Fruit fly (Drosophila melanogaster) whole organism, prepupa: ENCODE results near the gene CG15142.

ENCODE experiments used
- CG10669 ChIP-seq: fragments of 200-800 bp; sonication (Bioruptor generic); optimal IDR thresholded peaks from 3 replicates; lab custom pipeline; 2018; ENCODE audit warnings: missing biosample characterization, mild to moderate bottlenecking, missing genetic modification characterization, moderate library complexity
- CG11294 ChIP-seq: fragments of 200-800 bp; sonication (Bioruptor generic); IDR thresholded peaks from 2 replicates; pipeline ENCODE4 v1.3.6; 2022; ENCODE audit warnings: missing biosample characterization, missing genetic modification characterization
- CG11762 ChIP-seq: fragments of 200-800 bp; sonication (Bioruptor generic); optimal IDR thresholded peaks from 3 replicates; lab custom pipeline; 2016; ENCODE audit warnings: missing biosample characterization, missing genetic modification characterization; ENCODE audit not compliant: insufficient read depth
- CG11902 ChIP-seq: fragments of 200-800 bp; sonication (Bioruptor generic); optimal IDR thresholded peaks from 3 replicates; lab custom pipeline; 2016; ENCODE audit warnings: missing biosample characterization, missing genetic modification characterization
- CG15336 ChIP-seq: fragments of 200-800 bp; sonication (Bioruptor generic); IDR thresholded peaks from 2 replicates; pipeline ENCODE4 v1.3.6; 2022; ENCODE audit warnings: missing biosample characterization, missing genetic modification characterization
- CG1621 ChIP-seq: fragments of 200-800 bp; sonication (Bioruptor generic); optimal IDR thresholded peaks from 3 replicates; lab custom pipeline; 2018; ENCODE audit warnings: missing biosample characterization, mild to moderate bottlenecking, missing genetic modification characterization
- CG31627 ChIP-seq: fragments of 200-800 bp; sonication (Bioruptor generic); optimal IDR thresholded peaks from 3 replicates; lab custom pipeline; 2016; ENCODE audit warnings: missing biosample characterization, missing genetic modification characterization
- CG32006 ChIP-seq: fragments of 200-800 bp; sonication (Bioruptor generic); optimal IDR thresholded peaks from 3 replicates; lab custom pipeline; 2017; ENCODE audit warnings: missing biosample characterization, mild to moderate bottlenecking, missing genetic modification characterization
- CG34406 ChIP-seq: fragments of 200-800 bp; sonication (Bioruptor generic); optimal IDR thresholded peaks from 3 replicates; lab custom pipeline; 2016; ENCODE audit warnings: missing biosample characterization, missing genetic modification characterization
- CG3919 ChIP-seq: fragments of 200-800 bp; sonication (Bioruptor generic); optimal IDR thresholded peaks from 3 replicates; lab custom pipeline; 2016; ENCODE audit warnings: missing biosample characterization, missing genetic modification characterization
- CG6276 ChIP-seq: fragments of 200-800 bp; sonication (Bioruptor generic); optimal IDR thresholded peaks from 2 replicates; lab custom pipeline; 2017; ENCODE audit warnings: missing biosample characterization, mild to moderate bottlenecking, missing genetic modification characterization
- CG6792 ChIP-seq: fragments of 200-800 bp; sonication (Bioruptor generic); optimal IDR thresholded peaks from 3 replicates; lab custom pipeline; 2016; ENCODE audit warnings: missing biosample characterization, missing genetic modification characterization
- CG6808 ChIP-seq: fragments of 200-800 bp; sonication (Bioruptor generic); optimal IDR thresholded peaks from 3 replicates; lab custom pipeline; 2017; ENCODE audit warnings: missing biosample characterization, missing genetic modification characterization, mild to moderate bottlenecking, moderate library complexity, missing genetic modification reagents
- CG7368 ChIP-seq: fragments of 200-800 bp; sonication (Bioruptor generic); optimal IDR thresholded peaks from 3 replicates; lab custom pipeline; 2016; ENCODE audit warnings: missing biosample characterization, missing genetic modification characterization
- CG8119 ChIP-seq: fragments of 200-800 bp; sonication (Bioruptor generic); IDR thresholded peaks from 3 replicates; pipeline ENCODE4 v1.3.6; 2022; ENCODE audit warnings: missing biosample characterization, missing genetic modification characterization
- CG8319 ChIP-seq: fragments of 200-800 bp; sonication (Bioruptor generic); optimal IDR thresholded peaks from 3 replicates; lab custom pipeline; 2016; ENCODE audit warnings: missing biosample characterization, missing genetic modification characterization
- CG8632 ChIP-seq: fragments of 200-800 bp; sonication (Bioruptor generic); optimal IDR thresholded peaks from 3 replicates; lab custom pipeline; 2016; ENCODE audit warnings: missing biosample characterization, missing genetic modification characterization
- CG9139 ChIP-seq: fragments of 200-800 bp; sonication (Bioruptor generic); optimal IDR thresholded peaks from 3 replicates; lab custom pipeline; 2017; ENCODE audit warnings: missing biosample characterization, mild to moderate bottlenecking, missing genetic modification characterization
- Eip75B ChIP-seq: fragments of 200-800 bp; sonication (Bioruptor generic); optimal IDR thresholded peaks from 3 replicates; lab custom pipeline; 2016; ENCODE audit warnings: missing biosample characterization, missing genetic modification characterization
- Eip78C ChIP-seq: fragments of 200-800 bp; sonication (Bioruptor generic); peaks from one replicate; lab custom pipeline; 2016; ENCODE audit warnings: missing biosample characterization, missing genetic modification characterization
- Eip93F ChIP-seq: fragments of 200-800 bp; sonication (Bioruptor generic); optimal IDR thresholded peaks from 2 replicates; lab custom pipeline; 2016; ENCODE audit warnings: missing biosample characterization, mild to moderate bottlenecking, missing genetic modification characterization
- Ets21C ChIP-seq: fragments of 200-800 bp; sonication (Bioruptor generic); optimal IDR thresholded peaks from 3 replicates; lab custom pipeline; 2016; ENCODE audit warnings: missing biosample characterization, missing genetic modification characterization
- Ets96B ChIP-seq: fragments of 200-800 bp; optimal IDR thresholded peaks from 2 replicates; lab custom pipeline; 2019; ENCODE audit warnings: missing biosample characterization, mild to moderate bottlenecking, missing genetic modification characterization, moderate library complexity
- Gug ChIP-seq: fragments of 200-800 bp; sonication (Bioruptor generic); IDR thresholded peaks from 2 replicates; pipeline ENCODE4 v1.3.6; 2022; ENCODE audit warnings: missing biosample characterization, missing genetic modification characterization
- Hr38 ChIP-seq: sonication (Bioruptor generic); optimal IDR thresholded peaks from 2 replicates; lab custom pipeline; 2016; ENCODE audit warnings: missing biosample characterization, missing genetic modification characterization
- Hr39 ChIP-seq: fragments of 200-800 bp; sonication (Bioruptor generic); optimal IDR thresholded peaks from 2 replicates; lab custom pipeline; 2016; ENCODE audit warnings: missing biosample characterization, missing genetic modification characterization
- Hr4 ChIP-seq: fragments of 200-800 bp; sonication (Bioruptor generic); optimal IDR thresholded peaks from 3 replicates; lab custom pipeline; 2016; ENCODE audit warnings: missing biosample characterization, missing genetic modification characterization
- Met ChIP-seq: fragments of 200-800 bp; sonication (Bioruptor generic); optimal IDR thresholded peaks from 3 replicates; lab custom pipeline; 2016; ENCODE audit warnings: missing biosample characterization, missing genetic modification characterization
- OdsH ChIP-seq: fragments of 200-800 bp; sonication (Bioruptor generic); optimal IDR thresholded peaks from 3 replicates; lab custom pipeline; 2016; ENCODE audit warnings: missing biosample characterization, missing genetic modification characterization
- Smox ChIP-seq: fragments of 200-800 bp; sonication (Bioruptor generic); optimal IDR thresholded peaks from 3 replicates; lab custom pipeline; 2016; ENCODE audit warnings: missing biosample characterization, missing genetic modification characterization
- Sox102F ChIP-seq: fragments of 200-800 bp; sonication (Bioruptor generic); optimal IDR thresholded peaks from 2 replicates; lab custom pipeline; 2016; ENCODE audit warnings: missing biosample characterization, mild to moderate bottlenecking, missing genetic modification characterization
- Sox14 ChIP-seq: fragments of 200-800 bp; sonication (Bioruptor generic); optimal IDR thresholded peaks from 3 replicates; lab custom pipeline; 2016; ENCODE audit warnings: missing biosample characterization, missing genetic modification characterization
- acj6 ChIP-seq: fragments of 200-800 bp; sonication (Bioruptor generic); optimal IDR thresholded peaks from 3 replicates; lab custom pipeline; 2016; ENCODE audit warnings: missing biosample characterization, missing genetic modification characterization
- cyc ChIP-seq: fragments of 200-800 bp; sonication (Bioruptor generic); optimal IDR thresholded peaks from 3 replicates; lab custom pipeline; 2016; ENCODE audit warnings: missing biosample characterization, missing genetic modification characterization
- dsx ChIP-seq: fragments of 200-800 bp; optimal IDR thresholded peaks from 3 replicates; lab custom pipeline; 2019; ENCODE audit warnings: missing biosample characterization, mild to moderate bottlenecking, missing genetic modification characterization, moderate library complexity; ENCODE audit not compliant: poor library complexity, severe bottlenecking
- eg ChIP-seq: fragments of 200-800 bp; sonication (Bioruptor generic); IDR thresholded peaks from 3 replicates; pipeline ENCODE4 v1.3.6; 2022; ENCODE audit warnings: missing biosample characterization, missing genetic modification characterization
- esn ChIP-seq: fragments of 200-800 bp; sonication (Bioruptor generic); optimal IDR thresholded peaks from 2 replicates; lab custom pipeline; 2016; ENCODE audit warnings: missing biosample characterization, mild to moderate bottlenecking, missing genetic modification characterization, moderate library complexity
- fd59A ChIP-seq: fragments of 200-800 bp; sonication (Bioruptor generic); optimal IDR thresholded peaks from 2 replicates; lab custom pipeline; 2017; ENCODE audit warnings: missing biosample characterization, mild to moderate bottlenecking, missing genetic modification characterization, missing genetic modification reagents
- fd85E ChIP-seq: fragments of 200-800 bp; sonication (Bioruptor generic); optimal IDR thresholded peaks from 3 replicates; lab custom pipeline; 2016; ENCODE audit warnings: missing biosample characterization, missing genetic modification characterization
- lz ChIP-seq: fragments of 200-800 bp; sonication (Bioruptor generic); optimal IDR thresholded peaks from 3 replicates; lab custom pipeline; 2016; ENCODE audit warnings: missing biosample characterization, missing genetic modification characterization
- net ChIP-seq: fragments of 200-800 bp; sonication (Bioruptor generic); optimal IDR thresholded peaks from 3 replicates; lab custom pipeline; 2016; ENCODE audit warnings: missing biosample characterization, missing genetic modification characterization
- pdm3 ChIP-seq: fragments of 200-800 bp; sonication (Bioruptor generic); optimal IDR thresholded peaks from 3 replicates; lab custom pipeline; 2016; ENCODE audit warnings: missing biosample characterization, missing genetic modification characterization
- salr ChIP-seq, 2 experiments: fragments of 200-800 bp; sonication (Bioruptor generic); optimal IDR thresholded peaks; 3 replicates each; lab custom pipeline; 2016 to 2018; ENCODE audit warnings: missing biosample characterization in 2 of 2, missing genetic modification characterization in 2 of 2, mild to moderate bottlenecking in 1 of 2
- spab ChIP-seq: fragments of 200-800 bp; sonication (Bioruptor generic); optimal IDR thresholded peaks from 2 replicates; lab custom pipeline; 2017; ENCODE audit warnings: missing biosample characterization, mild to moderate bottlenecking, missing genetic modification characterization, missing genetic modification reagents
- ss ChIP-seq, 2 experiments: fragments of 200-800 bp; sonication (Bioruptor generic); optimal IDR thresholded peaks; 2 replicates in 1 of 2; 3 replicates in 1 of 2; lab custom pipeline; 2017 to 2018; ENCODE audit warnings: mild to moderate bottlenecking in 2 of 2, missing biosample characterization in 2 of 2, missing genetic modification characterization in 2 of 2, moderate library complexity in 1 of 2
- svp ChIP-seq: fragments of 200-800 bp; sonication (Bioruptor generic); peaks from one replicate; lab custom pipeline; 2016; ENCODE audit warnings: missing biosample characterization, missing genetic modification characterization
- topi ChIP-seq: fragments of 200-800 bp; sonication (Bioruptor generic); optimal IDR thresholded peaks from 3 replicates; lab custom pipeline; 2016; ENCODE audit warnings: missing biosample characterization, missing genetic modification characterization
- vri ChIP-seq: fragments of 200-800 bp; sonication (Bioruptor generic); optimal IDR thresholded peaks from 3 replicates; lab custom pipeline; 2016; ENCODE audit warnings: missing biosample characterization, mild to moderate bottlenecking, missing genetic modification characterization

CG15142 gene

DNA sequence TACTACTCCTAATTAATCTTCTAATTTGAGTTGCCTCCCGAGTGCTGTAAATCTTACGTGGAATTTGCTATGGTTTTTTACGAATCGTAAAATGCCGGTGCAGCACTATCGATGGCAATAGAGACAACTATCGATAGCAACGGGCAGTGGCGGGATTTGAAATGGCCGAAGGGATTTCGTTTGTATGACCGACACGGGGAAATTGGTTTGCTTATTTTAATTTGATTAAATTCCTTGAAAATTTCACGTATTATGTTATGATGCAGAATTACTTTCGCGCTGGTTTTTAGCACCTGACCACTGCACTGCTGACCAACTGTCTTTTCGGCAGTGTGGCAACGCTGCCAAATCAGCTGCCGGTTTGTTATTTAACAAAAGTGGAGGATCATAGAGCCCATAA, 14.4 kb downstream of the CG15142 start, which contains the start of the genes GCS2beta and CG5131 (continued):
- TF ChIP-seq CG7368 (GFP tag; lab: Kevin White, UChicago) (peak; percentile 92), CG9139 (GFP tag; lab: Kevin White, UChicago) (no peak), Hr4 (GFP tag; lab: Kevin White, UChicago) (peak; percentile 96), spab (GFP tag; lab: Kevin White, UChicago) (peak; percentile 61), Eip93F (GFP tag; lab: Kevin White, UChicago) (no peak), CG15336 (GFP tag; lab: Robert Waterston, UW) (peak; percentile 85), lz (GFP tag; lab: Kevin White, UChicago) (peak; percentile 93), acj6 (GFP tag; lab: Kevin White, UChicago) (peak; percentile 93), pdm3 (GFP tag; lab: Kevin White, UChicago) (peak; percentile 96), Gug (peak; percentile 91), Sox102F (GFP tag; lab: Kevin White, UChicago) (peak; percentile 88)

dm6 chr2L:17480943-17481580, 17.6 kb downstream of the CG15142 start, which contains the start of the genes fws and Lamtor3:
Gene fws (minus strand): TSS chr2L:17481029.
Gene Lamtor3 (plus strand): TSS chr2L:17481231.
- TF ChIP-seq CG11762 (GFP tag; lab: Kevin White, UChicago) (peak; percentile 98), ss (GFP tag; optimal IDR thresholded peaks at IDR 0.05; lab: Kevin White, UChicago) (peak; percentile 87 to 93), fd59A (peak; percentile 96), CG7368 (GFP tag; lab: Kevin White, UChicago) (peak; percentile 98), Smox (GFP tag; lab: Kevin White, UChicago) (peak; percentile 96), CG8319 (GFP tag; lab: Kevin White, UChicago) (peak; percentile 98), Sox102F (GFP tag; lab: Kevin White, UChicago) (peak; percentile 98), vri (GFP tag; lab: Kevin White, UChicago) (peak; percentile 95), Met (GFP tag; lab: Kevin White, UChicago) (peak; percentile 98), Ets21C (peak; percentile 92), Sox14 (peak; percentile 98), Eip93F (GFP tag; lab: Kevin White, UChicago) (peak; percentile 89), Ets96B (tag; lab: Kevin White, UChicago) (peak; percentile 99), svp (GFP tag; lab: Kevin White, UChicago) (peak; percentile 97), CG10669 (peak; percentile 99), eg (peak; percentile 100), CG31627 (GFP tag; lab: Kevin White, UChicago) (peak; percentile 97), CG11902 (GFP tag; lab: Kevin White, UChicago) (peak; percentile 98), CG6808 (GFP tag; lab: Kevin White, UChicago) (peak; percentile 92), Hr38 (GFP tag; lab: Kevin White, UChicago) (peak; percentile 37), CG1621 (tag; lab: Kevin White, UChicago) (peak; percentile 97), lz (GFP tag; lab: Kevin White, UChicago) (peak; percentile 98), CG15336 (GFP tag; lab: Robert Waterston, UW) (peak; percentile 99), OdsH (GFP tag; lab: Kevin White, UChicago) (peak; percentile 99), net (peak; percentile 98), CG6792 (peak; percentile 98), Eip78C (GFP tag; lab: Kevin White, UChicago) (peak; percentile 99), cyc (peak; percentile 96), esn (GFP tag; lab: Kevin White, UChicago) (peak; percentile 99), topi (GFP tag; lab: Kevin White, UChicago) (peak; percentile 98), CG32006 (peak; percentile 100), dsx (GFP tag; lab: Kevin White, UChicago) (peak; percentile 97), CG3919 (GFP tag; lab: Kevin White, UChicago) (peak; percentile 99), Eip75B (peak; percentile 94), CG6276 (peak; percentile 99), CG34406 (GFP tag; lab: Kevin White, UChicago) (peak; percentile 99), CG8119 (GFP tag; lab: Robert Waterston, UW) (peak; percentile 99), CG11294 (GFP tag; lab: Robert Waterston, UW) (peak; percentile 99), fd85E (GFP tag; lab: Kevin White, UChicago) (peak; percentile 93), CG8632 (GFP tag; lab: Kevin White, UChicago) (peak; percentile 99), salr (GFP tag; optimal IDR thresholded peaks at IDR 0.05; lab: Kevin White, UChicago) (peak; percentile 94 to 98), Hr39 (GFP tag; lab: Kevin White, UChicago) (peak; percentile 96)
